Worm (Caenorhabditis elegans) whole organism, L4/young adult: Measurements from ENCODE around the gene clec-5.

Source experiments
- dao-5 ChIP-seq: sonication (generic microtip); optimal IDR thresholded peaks from 2 replicates; lab custom pipeline; 2016; ENCODE audit warnings: missing genotype, missing genetic modification characterization, moderate library complexity, missing compliant biosample characterization
- him-1 ChIP-seq: sonication (generic microtip); optimal IDR thresholded peaks from 2 replicates; lab custom pipeline; 2016; ENCODE audit warnings: missing genotype, missing genetic modification reagents, missing genetic modification characterization, missing compliant biosample characterization

ce11 chrIII:4890997-4891396, 7.6 kb upstream of the clec-5 start, which contains the start of gene F26F4.5:
- TF ChIP-seq dao-5 (tag; lab: Kevin White, UChicago) (no peak), him-1 (tag; lab: Kevin White, UChicago) (no peak)
